Worm (Caenorhabditis elegans): ENCODE results near the gene C49C8.3.

The C49C8.3 gene

ce11 chrIV:8631033-8631432 is 13.5 kb upstream of the C49C8.3 start, which contains the start of gene dgk-4:
Gene dgk-4, plus strand, starts transcription at chrIV:8631333.
- no peak for TF ChIP-seq unc-62 (GFP tag; optimal IDR thresholded peaks at IDR 0.05)

- TF ChIP-seq ceh-16 (tag; optimal IDR thresholded peaks at IDR 0.05) = no peak
These were observed 5.8 kb upstream of the C49C8.3 start, which contains the start of gene F42A9.9 for ce11 chrIV:8638761-8639160. Gene F42A9.9, minus strand, starts transcription at chrIV:8638861.

- TF ChIP-seq ceh-82 (tag; optimal IDR thresholded peaks at IDR 0.05) = no peak
- TF ChIP-seq nhr-67 (tag; optimal IDR thresholded peaks at IDR 0.05) = no peak
- TF ChIP-seq nhr-28 (tag; optimal IDR thresholded peaks at IDR 0.05) = no peak
- no peak for TF ChIP-seq ceh-28 (tag; optimal IDR thresholded peaks at IDR 0.05)
- no peak for TF ChIP-seq nfya-1 (tag; optimal IDR thresholded peaks at IDR 0.05; ENCODE audit: insufficient read depth)
- no peak for TF ChIP-seq fkh-2 (tag; optimal IDR thresholded peaks at IDR 0.05)
- no peak for TF ChIP-seq aly-2 (tag; optimal IDR thresholded peaks at IDR 0.05)
- TF ChIP-seq lin-39 (tag; optimal IDR thresholded peaks at IDR 0.05) = no peak
These were observed 4.0 kb downstream of the C49C8.3 start, which contains the start of gene cyp-33E1 for ce11 chrIV:8648502-8648901. Gene cyp-33E1, minus strand, starts transcription at chrIV:8648602.

ce11 chrIV:8650696-8651095 is 6.2 kb downstream of the C49C8.3 start, which contains the start of gene C49C8.2:
Gene C49C8.2, plus strand, starts transcription at chrIV:8651088.
- TF ChIP-seq pha-4 (tag; optimal IDR thresholded peaks at IDR 0.05) = peak; percentile 60
- TF ChIP-seq elt-2 (tag; optimal IDR thresholded peaks at IDR 0.05) = peak; percentile 56
- no peak for TF ChIP-seq fos-1 (tag; optimal IDR thresholded peaks at IDR 0.05)

ce11 chrIV:8651835-8652234 is 7.3 kb downstream of the C49C8.3 start, which contains the start of gene C49C8.8:
Gene C49C8.8, plus strand, starts transcription at chrIV:8652135.
- TF ChIP-seq elt-1 (tag; optimal IDR thresholded peaks at IDR 0.05) = no peak
- TF ChIP-seq eor-1 (tag; optimal IDR thresholded peaks at IDR 0.05) = no peak
- TF ChIP-seq elt-2 (tag; optimal IDR thresholded peaks at IDR 0.05) = no peak
- TF ChIP-seq aly-2 (tag; optimal IDR thresholded peaks at IDR 0.05) = no peak
- no peak for TF ChIP-seq lin-15B (tag; optimal IDR thresholded peaks at IDR 0.05)
- TF ChIP-seq ceh-82 (tag; optimal IDR thresholded peaks at IDR 0.05) = no peak
- no peak for TF ChIP-seq pqm-1 (tag; optimal IDR thresholded peaks at IDR 0.05)
- no peak for TF ChIP-seq nhr-76 (tag; optimal IDR thresholded peaks at IDR 0.05)
- no peak for TF ChIP-seq nhr-77 (tag; optimal IDR thresholded peaks at IDR 0.05)
- no peak for TF ChIP-seq nhr-25 (tag; optimal IDR thresholded peaks at IDR 0.05)
- TF ChIP-seq fos-1 (tag; optimal IDR thresholded peaks at IDR 0.05) = no peak
- TF ChIP-seq zag-1 (tag; optimal IDR thresholded peaks at IDR 0.05) = no peak
- no peak for TF ChIP-seq nhr-28 (tag; optimal IDR thresholded peaks at IDR 0.05)
- TF ChIP-seq fkh-2 (tag; optimal IDR thresholded peaks at IDR 0.05) = no peak
- TF ChIP-seq lsy-12 (tag; optimal IDR thresholded peaks at IDR 0.05) = no peak
- no peak for TF ChIP-seq skn-1 (tag; optimal IDR thresholded peaks at IDR 0.05)

ce11 chrIV:8653592-8653991 is 9.1 kb downstream of the C49C8.3 start, which contains the start of gene C49C8.5:
Gene C49C8.5, minus strand, starts transcription at chrIV:8653664.
- TF ChIP-seq jun-1 (tag; optimal IDR thresholded peaks at IDR 0.05) = no peak
- peak; percentile 54 for TF ChIP-seq elt-2 (tag; optimal IDR thresholded peaks at IDR 0.05)
- TF ChIP-seq elt-3 (tag; optimal IDR thresholded peaks at IDR 0.05) = no peak
- TF ChIP-seq daf-12 (tag; optimal IDR thresholded peaks at IDR 0.05) = no peak
- TF ChIP-seq nhr-25 (tag; optimal IDR thresholded peaks at IDR 0.05) = no peak
- TF ChIP-seq ceh-82 (tag; optimal IDR thresholded peaks at IDR 0.05) = no peak
- TF ChIP-seq R02D3.7 (tag; optimal IDR thresholded peaks at IDR 0.05) = no peak
- peak; percentile 20 for TF ChIP-seq pqm-1 (tag; optimal IDR thresholded peaks at IDR 0.05)

ce11 chrIV:8654115-8654628 is 9.6 kb downstream of the C49C8.3 start, which contains the start of gene C49C8.1:
Gene C49C8.1, plus strand, starts transcription at chrIV:8654578.
- TF ChIP-seq elt-2 (tag; optimal IDR thresholded peaks at IDR 0.05) (peak; percentile 30), nhr-67 (tag; optimal IDR thresholded peaks at IDR 0.05) (no peak)

ce11 chrIV:8658122-8658521 is 13.6 kb downstream of the C49C8.3 start, which contains the start of gene C49C8.6:
Gene C49C8.6, minus strand, starts transcription at chrIV:8658222.
- TF ChIP-seq unc-62 (GFP tag; optimal IDR thresholded peaks at IDR 0.05) (no peak), ceh-9 (tag; optimal IDR thresholded peaks at IDR 0.05) (no peak), lin-15B (tag; optimal IDR thresholded peaks at IDR 0.05) (no peak), snpc-4 (tag; optimal IDR thresholded peaks at IDR 0.05) (no peak), fos-1 (tag; optimal IDR thresholded peaks at IDR 0.05) (no peak), R02D3.7 (tag; optimal IDR thresholded peaks at IDR 0.05) (no peak), hmg-11 (tag; optimal IDR thresholded peaks at IDR 0.05) (no peak), nhr-12 (tag; optimal IDR thresholded peaks at IDR 0.05) (no peak), nhr-11 (tag; optimal IDR thresholded peaks at IDR 0.05) (no peak), ztf-11 (tag; optimal IDR thresholded peaks at IDR 0.05) (no peak), ztf-4 (tag; optimal IDR thresholded peaks at IDR 0.05) (no peak)
